Fruit fly (Drosophila melanogaster) whole organism, wandering third instar larva: ENCODE data around the gene lark.

Experiments used
- Abd-B ChIP-seq: fragments of >200 bp; optimal IDR thresholded peaks from 2 replicates; lab custom pipeline; 2017; ENCODE audit warnings: missing biosample characterization, missing genetic modification characterization
- CG32264 ChIP-seq: fragments of 200-800 bp; sonication (Bioruptor generic); optimal IDR thresholded peaks from 2 replicates; lab custom pipeline; 2016; ENCODE audit warnings: missing biosample characterization, missing genetic modification characterization
- CG9705 ChIP-seq: fragments of 200-800 bp; sonication (Bioruptor generic); optimal IDR thresholded peaks from 2 replicates; lab custom pipeline; 2018; ENCODE audit warnings: missing biosample characterization, mild to moderate bottlenecking, missing genetic modification characterization
- CrebA ChIP-seq: fragments of 200-800 bp; sonication (Bioruptor generic); optimal IDR thresholded peaks from 2 replicates; lab custom pipeline; 2016; ENCODE audit warnings: missing biosample characterization, mild to moderate bottlenecking, missing genetic modification characterization, borderline replicate concordance
- Dfd ChIP-seq: fragments of >200 bp; optimal IDR thresholded peaks from 2 replicates; lab custom pipeline; 2017; ENCODE audit warnings: missing biosample characterization, missing genetic modification characterization
- GATAd ChIP-seq: sonication (Bioruptor generic); optimal IDR thresholded peaks from 2 replicates; lab custom pipeline; 2016; ENCODE audit warnings: missing biosample characterization, missing genetic modification characterization
- HLH106 ChIP-seq: fragments of 200-800 bp; optimal IDR thresholded peaks from 3 replicates; lab custom pipeline; 2019; ENCODE audit warnings: missing biosample characterization, mild to moderate bottlenecking, missing genetic modification characterization, moderate library complexity
- Hnf4 ChIP-seq: fragments of 200-800 bp; sonication (Bioruptor generic); optimal IDR thresholded peaks from 2 replicates; lab custom pipeline; 2016; ENCODE audit warnings: missing biosample characterization, mild to moderate bottlenecking, missing genetic modification characterization
- Hr83 ChIP-seq: fragments of 200-300 bp; sonication (Bioruptor generic); optimal IDR thresholded peaks from 2 replicates; lab custom pipeline; 2016; ENCODE audit warnings: missing biosample characterization, mild to moderate bottlenecking, missing genetic modification characterization, moderate library complexity; ENCODE audit not compliant: poor library complexity, severe bottlenecking
- Jra ChIP-seq: sonication (Bioruptor generic); optimal IDR thresholded peaks from 2 replicates; lab custom pipeline; 2016; ENCODE audit warnings: missing biosample characterization, missing genetic modification characterization
- Mio ChIP-seq: sonication (Bioruptor generic); optimal IDR thresholded peaks from 2 replicates; lab custom pipeline; 2016; ENCODE audit warnings: missing biosample characterization, missing genetic modification characterization
- Myc ChIP-seq: fragments of >200 bp; optimal IDR thresholded peaks from 2 replicates; lab custom pipeline; 2017
- N ChIP-seq: fragments of >200 bp; optimal IDR thresholded peaks from 2 replicates; lab custom pipeline; 2018; ENCODE audit warnings: missing biosample characterization, missing external identifiers, missing genetic modification characterization
- OdsH ChIP-seq: fragments of 200-800 bp; sonication (Bioruptor generic); optimal IDR thresholded peaks from 2 replicates; lab custom pipeline; 2016; ENCODE audit warnings: missing biosample characterization, mild to moderate bottlenecking, missing genetic modification characterization
- Rel ChIP-seq, 2 experiments: fragments of 200-800 bp; sonication (Bioruptor generic) in 1 of 2; optimal IDR thresholded peaks; 2 replicates in 1 of 2; 3 replicates in 1 of 2; lab custom pipeline; 2016 to 2019; ENCODE audit warnings: mild to moderate bottlenecking in 2 of 2, missing biosample characterization in 2 of 2, missing genetic modification characterization in 2 of 2, moderate library complexity in 1 of 2
- Sp1 ChIP-seq: fragments of 200-800 bp; sonication (Bioruptor generic); optimal IDR thresholded peaks from 3 replicates; lab custom pipeline; 2019; ENCODE audit warnings: missing biosample characterization, mild to moderate bottlenecking, missing genetic modification characterization, moderate library complexity
- br ChIP-seq: fragments of 200-800 bp; sonication (Bioruptor generic); optimal IDR thresholded peaks from 2 replicates; lab custom pipeline; 2016; ENCODE audit warnings: missing biosample characterization, missing genetic modification characterization
- brk ChIP-seq: fragments of 200-800 bp; sonication (Bioruptor generic); optimal IDR thresholded peaks from 2 replicates; lab custom pipeline; 2016; ENCODE audit warnings: missing biosample characterization, mild to moderate bottlenecking, missing genetic modification characterization
- dl ChIP-seq, 2 experiments: fragments of 175-275, 200-275 bp in 1 of 2; fragments of 200-275 bp in 1 of 2; sonication (Bioruptor generic); optimal IDR thresholded peaks; lab custom pipeline; 2018; ENCODE audit warnings: mild to moderate bottlenecking in 2 of 2, missing biosample characterization in 2 of 2, missing genetic modification characterization in 2 of 2, moderate library complexity in 2 of 2; ENCODE audit not compliant: partially characterized antibody in 2 of 2, insufficient read depth in 1 of 2
- dmrt93B ChIP-seq: fragments of 200-800 bp; sonication (Bioruptor generic); optimal IDR thresholded peaks from 2 replicates; lab custom pipeline; 2018; ENCODE audit warnings: missing biosample characterization, mild to moderate bottlenecking, missing genetic modification characterization
- dsf ChIP-seq: sonication (Bioruptor generic); optimal IDR thresholded peaks from 2 replicates; lab custom pipeline; 2016; ENCODE audit warnings: missing biosample characterization, missing genetic modification characterization, borderline replicate concordance
- ey ChIP-seq: fragments of 200-800 bp; sonication (Bioruptor generic); optimal IDR thresholded peaks from 2 replicates; lab custom pipeline; 2016; ENCODE audit warnings: missing biosample characterization, missing genetic modification characterization
- foxo ChIP-seq, 2 experiments: fragments of 200-800 bp; sonication (Bioruptor generic); optimal IDR thresholded peaks; 2 replicates in 1 of 2; 3 replicates in 1 of 2; lab custom pipeline; 2016 to 2017; ENCODE audit warnings: missing biosample characterization in 2 of 2, missing genetic modification characterization in 2 of 2
- fru ChIP-seq: fragments of 200-800 bp; sonication (Bioruptor generic); optimal IDR thresholded peaks from 3 replicates; lab custom pipeline; 2016; ENCODE audit warnings: missing biosample characterization, mild to moderate bottlenecking, missing genetic modification characterization
- h ChIP-seq: fragments of 200-800 bp; sonication (Bioruptor generic); optimal IDR thresholded peaks from 3 replicates; lab custom pipeline; 2016; ENCODE audit warnings: missing biosample characterization, mild to moderate bottlenecking, missing genetic modification characterization
- jim ChIP-seq: fragments of 175-275, 200-325 bp; sonication (Bioruptor generic); optimal IDR thresholded peaks from 2 replicates; lab custom pipeline; 2016; ENCODE audit warnings: missing biosample characterization, mild to moderate bottlenecking, missing genetic modification characterization
- lola ChIP-seq: fragments of >200 bp; optimal IDR thresholded peaks from 2 replicates; lab custom pipeline; 2017; ENCODE audit warnings: missing biosample characterization, missing genetic modification characterization
- pan ChIP-seq: fragments of >200 bp; optimal IDR thresholded peaks from 2 replicates; lab custom pipeline; 2017
- psq ChIP-seq: fragments of 200-800 bp; sonication (Bioruptor generic); optimal IDR thresholded peaks from 3 replicates; lab custom pipeline; 2017; ENCODE audit warnings: missing biosample characterization, mild to moderate bottlenecking, missing genetic modification characterization, moderate library complexity
- rgr ChIP-seq: fragments of 200-800 bp; sonication (Bioruptor generic); optimal IDR thresholded peaks from 3 replicates; lab custom pipeline; 2016; ENCODE audit warnings: missing biosample characterization, mild to moderate bottlenecking, missing genetic modification characterization
- sage ChIP-seq: fragments of 200-800 bp; sonication (Bioruptor generic); optimal IDR thresholded peaks from 2 replicates; lab custom pipeline; 2016; ENCODE audit warnings: missing biosample characterization, mild to moderate bottlenecking, missing genetic modification characterization
- sv ChIP-seq: fragments of 200-800 bp; sonication (Bioruptor generic); optimal IDR thresholded peaks from 3 replicates; lab custom pipeline; 2016; ENCODE audit warnings: missing biosample characterization, missing genetic modification characterization
- tai ChIP-seq: sonication (Bioruptor generic); optimal IDR thresholded peaks from 2 replicates; lab custom pipeline; 2016; ENCODE audit warnings: missing biosample characterization, missing genetic modification characterization
- woc ChIP-seq: sonication (Bioruptor generic); optimal IDR thresholded peaks from 2 replicates; lab custom pipeline; 2016; ENCODE audit warnings: missing biosample characterization, mild to moderate bottlenecking, missing genetic modification characterization

Gene lark

dm6 chr3L:7319768-7320167 lies 19.3 kb upstream of the lark start, which contains the start of gene CG8607:
Gene CG8607, plus strand, starts transcription at chr3L:7320068.
- TF ChIP-seq Sp1 (no peak), h (GFP tag; lab: Kevin White, UChicago) (no peak), OdsH (GFP tag; lab: Kevin White, UChicago) (no peak), Abd-B (GFP tag; lab: Kevin White, UChicago) (no peak), lola (GFP tag; lab: Kevin White, UChicago) (no peak), GATAd (no peak), HLH106 (no peak)
- TF ChIP-seq, all 38 proteins: peak for 0

- TF ChIP-seq woc, result peak; percentile 47
- TF ChIP-seq sage (GFP tag; lab: Kevin White, UChicago), result no peak
- TF ChIP-seq HLH106, result peak; percentile 60
- no peak for TF ChIP-seq jim (GFP tag; lab: Kevin White, UChicago)
- TF ChIP-seq Mio (GFP tag; lab: Kevin White, UChicago), result no peak
- TF ChIP-seq pan (lab: Kevin White, UChicago), result no peak
- TF ChIP-seq GATAd, result no peak
- no peak for TF ChIP-seq Hnf4 (GFP tag; lab: Kevin White, UChicago)
- TF ChIP-seq rgr, result peak; percentile 63
- TF ChIP-seq OdsH (GFP tag; lab: Kevin White, UChicago), result peak; percentile 27
- no peak for TF ChIP-seq Abd-B (GFP tag; lab: Kevin White, UChicago)
- peak; percentile 17 for TF ChIP-seq dsf
- peak; percentile 26 for TF ChIP-seq ey (GFP tag; lab: Kevin White, UChicago)
- no peak for TF ChIP-seq CrebA
- TF ChIP-seq brk (GFP tag; lab: Kevin White, UChicago), result no peak
- no peak for TF ChIP-seq fru (GFP tag; lab: Kevin White, UChicago)
- no peak for TF ChIP-seq N (GFP tag; lab: Kevin White, UChicago)
- peak; percentile 40 for TF ChIP-seq psq (GFP tag; lab: Kevin White, UChicago)
- TF ChIP-seq Dfd (GFP tag; lab: Kevin White, UChicago), result no peak
- TF ChIP-seq Sp1, result peak; percentile 48
- no peak for TF ChIP-seq CG9705 (GFP tag; lab: Kevin White, UChicago)
- TF ChIP-seq dmrt93B (GFP tag; lab: Kevin White, UChicago), result no peak
- TF ChIP-seq Jra (GFP tag; lab: Kevin White, UChicago), result no peak
- TF ChIP-seq tai, result no peak
- peak; percentile 69 for TF ChIP-seq sv (GFP tag; lab: Kevin White, UChicago)
- no peak for TF ChIP-seq lola (GFP tag; lab: Kevin White, UChicago)
- TF ChIP-seq CG32264 (GFP tag; lab: Kevin White, UChicago), result no peak
- peak; percentile 55 for TF ChIP-seq h (GFP tag; lab: Kevin White, UChicago)
- peak; percentile 54 for TF ChIP-seq Myc (lab: Kevin White, UChicago)
- TF ChIP-seq Hr83 (GFP tag; lab: Kevin White, UChicago), result no peak
- TF ChIP-seq Rel (GFP tag; optimal IDR thresholded peaks at IDR 0.05; lab: Kevin White, UChicago), result no peak
- TF ChIP-seq Rel (tag; optimal IDR thresholded peaks at IDR 0.05; lab: Kevin White, UChicago), result no peak
- TF ChIP-seq foxo (GFP tag; optimal IDR thresholded peaks at IDR 0.05; lab: Kevin White, UChicago), result peak in 1 of 2 experiments; percentile 72
- TF ChIP-seq br (GFP tag; lab: Kevin White, UChicago), result no peak
Measured at dm6 chr3L:7323348-7323747, 15.7 kb upstream of the lark start, which contains the start of the genes RhoGEF4 and Rint1. Gene RhoGEF4, minus strand, starts transcription at chr3L:7323411. Gene Rint1, plus strand, starts transcription at chr3L:7323619.

dm6 chr3L:7326676-7327075 lies 12.4 kb upstream of the lark start:
- no peak for TF ChIP-seq dl (GFP tag; optimal IDR thresholded peaks at IDR 0.05; lab: Kevin White, UChicago; ENCODE audit: insufficient read depth in 1 of 2, partially characterized antibody in 2 of 2)
- TF ChIP-seq Mio (GFP tag; lab: Kevin White, UChicago), result no peak
- no peak for TF ChIP-seq foxo (GFP tag; optimal IDR thresholded peaks at IDR 0.05; lab: Kevin White, UChicago)
- no peak for TF ChIP-seq Sp1
- TF ChIP-seq rgr, result no peak
- no peak for TF ChIP-seq fru (GFP tag; lab: Kevin White, UChicago)
- TF ChIP-seq sage (GFP tag; lab: Kevin White, UChicago), result no peak
- no peak for TF ChIP-seq OdsH (GFP tag; lab: Kevin White, UChicago)
- no peak for TF ChIP-seq Abd-B (GFP tag; lab: Kevin White, UChicago)
- no peak for TF ChIP-seq Dfd (GFP tag; lab: Kevin White, UChicago)
- no peak for TF ChIP-seq CrebA
- no peak for TF ChIP-seq HLH106
- no peak for TF ChIP-seq Myc (lab: Kevin White, UChicago)
